Worm (Caenorhabditis elegans) whole organism, L4 larva: ENCODE results near the gene nhr-183.

Experiments used
- F10B5.3 ChIP-seq: sonication (generic microtip); optimal IDR thresholded peaks from 2 replicates; lab custom pipeline; 2016; ENCODE audit warnings: mild to moderate bottlenecking, missing genetic modification characterization, missing compliant biosample characterization
- F37D6.2 ChIP-seq: sonication (generic microtip); optimal IDR thresholded peaks from 2 replicates; lab custom pipeline; 2016; ENCODE audit warnings: mild to moderate bottlenecking, missing genetic modification characterization, missing compliant biosample characterization
- F49E8.2 ChIP-seq: sonication (generic microtip); optimal IDR thresholded peaks from 2 replicates; lab custom pipeline; 2016; ENCODE audit warnings: missing compliant biosample characterization, mild to moderate bottlenecking, missing genetic modification characterization, borderline replicate concordance
- R02D3.7 ChIP-seq: fragments of 150-350 bp; sonication (generic microtip); optimal IDR thresholded peaks from 3 replicates; lab custom pipeline; 2014; ENCODE audit warnings: missing biosample characterization, missing genetic modification characterization
- Y105C5A.15 ChIP-seq: fragments of 200-800 bp; sonication (Bioruptor generic); IDR thresholded peaks from 2 replicates; pipeline ENCODE4 v1.3.6; 2022; ENCODE audit warnings: missing genetic modification characterization, missing compliant biosample characterization
- Y5F2A.4 ChIP-seq: fragments of 200-800 bp; sonication (Bioruptor generic); optimal IDR thresholded peaks from 2 replicates; lab custom pipeline; 2018; ENCODE audit warnings: mild to moderate bottlenecking, missing genetic modification characterization, missing compliant biosample characterization
- Y75B8A.6 ChIP-seq: fragments of 200-800 bp; sonication (Bioruptor generic); IDR thresholded peaks from 2 replicates; pipeline ENCODE4 v1.3.6; 2022; ENCODE audit warnings: missing genetic modification reagents, missing genetic modification characterization, missing compliant biosample characterization
- ZK337.2 ChIP-seq: fragments of 200-800 bp; sonication (Bioruptor generic); IDR thresholded peaks from 2 replicates; pipeline ENCODE4 v1.3.6; 2022; ENCODE audit warnings: missing genetic modification reagents, missing genetic modification characterization, missing compliant biosample characterization
- aly-2 ChIP-seq: sonication (generic microtip); optimal IDR thresholded peaks from 2 replicates; lab custom pipeline; 2018; ENCODE audit warnings: missing biosample characterization, missing genetic modification characterization
- arid-1 ChIP-seq: fragments of 200-800 bp; sonication (Bioruptor generic); conservative IDR thresholded peaks from 2 replicates; pipeline ENCODE4 v1.3.6; 2022; ENCODE audit warnings: missing genetic modification reagents, missing genetic modification characterization, missing compliant biosample characterization
- ceh-28 ChIP-seq: fragments of 150-350 bp; optimal IDR thresholded peaks from 2 replicates; lab custom pipeline; 2014; ENCODE audit warnings: missing biosample characterization, missing genetic modification reagents, missing genetic modification characterization
- ceh-44 ChIP-seq: fragments of 200-800 bp; sonication (Bioruptor generic); IDR thresholded peaks from 2 replicates; pipeline ENCODE4 v1.3.6; 2022; ENCODE audit warnings: missing genetic modification reagents, missing genetic modification characterization, missing compliant biosample characterization
- ceh-62 ChIP-seq: sonication (generic microtip); optimal IDR thresholded peaks from 2 replicates; lab custom pipeline; 2017; ENCODE audit warnings: missing biosample characterization, missing genetic modification characterization
- ceh-82 ChIP-seq: sonication (generic microtip); optimal IDR thresholded peaks from 2 replicates; lab custom pipeline; 2017; ENCODE audit warnings: missing biosample characterization, missing genetic modification characterization
- cey-2 ChIP-seq: sonication (generic microtip); optimal IDR thresholded peaks from 3 replicates; lab custom pipeline; 2017; ENCODE audit warnings: missing genetic modification characterization, mild to moderate bottlenecking, missing compliant biosample characterization, antibody characterized with exemption, borderline replicate concordance; ENCODE audit not compliant: insufficient read depth
- ctbp-1 ChIP-seq: fragments of 200-800 bp; sonication (Bioruptor generic); IDR thresholded peaks from 2 replicates; pipeline ENCODE4 v1.3.6; 2022; ENCODE audit warnings: missing genetic modification reagents, missing genetic modification characterization, missing compliant biosample characterization
- daf-12 ChIP-seq: fragments of 150-350 bp; optimal IDR thresholded peaks from 2 replicates; lab custom pipeline; 2014; ENCODE audit warnings: missing biosample characterization, missing genetic modification reagents, missing genetic modification characterization
- daf-16 ChIP-seq, 3 experiments: sonication (generic microtip); optimal IDR thresholded peaks; 2 replicates each; lab custom pipeline; 2016 to 2017; ENCODE audit warnings: missing genetic modification characterization in 3 of 3, missing genetic modification reagents in 3 of 3, mild to moderate bottlenecking in 2 of 3, missing compliant biosample characterization in 2 of 3, missing biosample characterization in 1 of 3, moderate library complexity in 1 of 3
- daf-19 ChIP-seq: fragments of 200-800 bp; sonication (Bioruptor generic); conservative IDR thresholded peaks from 2 replicates; pipeline ENCODE4 v1.3.6; 2022; ENCODE audit warnings: missing genetic modification characterization, missing compliant biosample characterization
- dmd-6 ChIP-seq: fragments of 200-800 bp; sonication (Bioruptor generic); IDR thresholded peaks from 2 replicates; pipeline ENCODE4 v1.3.6; 2022; ENCODE audit warnings: missing genetic modification reagents, missing genetic modification characterization, missing compliant biosample characterization
- dmd-8 ChIP-seq: fragments of 200-800 bp; sonication (Bioruptor generic); IDR thresholded peaks from 2 replicates; pipeline ENCODE4 v1.3.6; 2022; ENCODE audit warnings: missing genetic modification characterization, missing compliant biosample characterization
- dmd-9 ChIP-seq: fragments of 200-800 bp; sonication (Bioruptor generic); IDR thresholded peaks from 2 replicates; pipeline ENCODE4 v1.3.6; 2022; ENCODE audit warnings: missing genetic modification reagents, missing genetic modification characterization, missing compliant biosample characterization
- dpl-1 ChIP-seq: fragments of 150-350 bp; optimal IDR thresholded peaks from 2 replicates; lab custom pipeline; 2014; ENCODE audit warnings: missing biosample characterization, missing genetic modification reagents, missing genetic modification characterization
- egl-27 ChIP-seq: sonication (generic microtip); optimal IDR thresholded peaks from 3 replicates; lab custom pipeline; 2017; ENCODE audit warnings: missing biosample characterization, missing genetic modification reagents, missing genetic modification characterization
- egl-43 ChIP-seq: fragments of 200-800 bp; sonication (Bioruptor generic); IDR thresholded peaks from 2 replicates; pipeline ENCODE4 v1.3.6; 2022; ENCODE audit warnings: missing genetic modification reagents, missing genetic modification characterization, missing compliant biosample characterization
- hif-1 ChIP-seq, 2 experiments: sonication (generic microtip); optimal IDR thresholded peaks; 2 replicates each; lab custom pipeline; 2016 to 2017; ENCODE audit warnings: missing compliant biosample characterization in 2 of 2, missing genetic modification characterization in 2 of 2, missing genetic modification reagents in 2 of 2, missing genotype in 2 of 2, mild to moderate bottlenecking in 1 of 2
- hlh-11 ChIP-seq: fragments of 200-800 bp; sonication (Bioruptor generic); optimal IDR thresholded peaks from 2 replicates; lab custom pipeline; 2018; ENCODE audit warnings: mild to moderate bottlenecking, missing genetic modification characterization, missing compliant biosample characterization
- jun-1 ChIP-seq: fragments of 150-350 bp; optimal IDR thresholded peaks from 2 replicates; lab custom pipeline; 2014; ENCODE audit warnings: missing biosample characterization, missing genetic modification reagents, missing genetic modification characterization
- lim-7 ChIP-seq: fragments of 200-800 bp; sonication (Bioruptor generic); IDR thresholded peaks from 2 replicates; pipeline ENCODE4 v1.3.6; 2022; ENCODE audit warnings: missing genetic modification characterization, missing compliant biosample characterization
- lin-1 ChIP-seq: fragments of 200-800 bp; sonication (Bioruptor generic); IDR thresholded peaks from 2 replicates; pipeline ENCODE4 v1.3.6; 2022; ENCODE audit warnings: missing genetic modification reagents, missing genetic modification characterization, missing compliant biosample characterization
- lin-15B ChIP-seq: fragments of 150-350 bp; sonication (generic microtip); optimal IDR thresholded peaks from 3 replicates; lab custom pipeline; 2014; ENCODE audit warnings: missing biosample characterization, missing genetic modification characterization
- lin-29 ChIP-seq: fragments of 200-800 bp; sonication (Bioruptor generic); IDR thresholded peaks from 2 replicates; pipeline ENCODE4 v1.3.6; 2022; ENCODE audit warnings: missing genetic modification reagents, missing genetic modification characterization, missing compliant biosample characterization
- madf-9 ChIP-seq: fragments of 200-800 bp; sonication (Bioruptor generic); conservative IDR thresholded peaks from 2 replicates; pipeline ENCODE4 v1.3.6; 2022; ENCODE audit warnings: missing genetic modification reagents, missing genetic modification characterization, missing compliant biosample characterization
- mdl-1 ChIP-seq, 2 experiments: fragments of 150-350 bp in 1 of 2; sonication (generic microtip) in 1 of 2; optimal IDR thresholded peaks; 2 replicates each; lab custom pipeline; 2014 to 2017; ENCODE audit warnings: missing biosample characterization in 2 of 2, missing genetic modification characterization in 2 of 2
- mdt-29 ChIP-seq: fragments of 200-800 bp; sonication (Bioruptor generic); IDR thresholded peaks from 2 replicates; pipeline ENCODE4 v1.3.6; 2022; ENCODE audit warnings: missing genetic modification reagents, missing genetic modification characterization, missing compliant biosample characterization
- nhr-237 ChIP-seq: sonication (generic microtip); optimal IDR thresholded peaks from 2 replicates; lab custom pipeline; 2017; ENCODE audit warnings: missing biosample characterization, missing genetic modification characterization
- pha-4 ChIP-seq, 2 experiments: fragments of 150-350 bp in 1 of 2; fragments of 200-800 bp in 1 of 2; sonication (Bioruptor generic) in 1 of 2; IDR thresholded peaks in 1 of 2; optimal IDR thresholded peaks in 1 of 2; 2 replicates each; pipeline versions ENCODE4 v1.3.6 to Lab custom; 2014 to 2022; ENCODE audit warnings: missing genetic modification characterization in 2 of 2, missing genetic modification reagents in 2 of 2, missing biosample characterization in 1 of 2, missing compliant biosample characterization in 1 of 2
- php-3 ChIP-seq: fragments of 200-800 bp; sonication (Bioruptor generic); IDR thresholded peaks from 2 replicates; pipeline ENCODE4 v1.3.6; 2022; ENCODE audit warnings: missing genetic modification reagents, missing genetic modification characterization, missing compliant biosample characterization
- pqm-1 ChIP-seq: sonication (generic microtip); optimal IDR thresholded peaks from 2 replicates; lab custom pipeline; 2017; ENCODE audit warnings: missing biosample characterization, missing genetic modification characterization
- rbr-2 ChIP-seq: sonication (generic microtip); optimal IDR thresholded peaks from 2 replicates; lab custom pipeline; 2016; ENCODE audit warnings: missing genotype, missing genetic modification characterization, missing compliant biosample characterization
- saeg-2 ChIP-seq: fragments of 200-800 bp; sonication (Bioruptor generic); IDR thresholded peaks from 2 replicates; pipeline ENCODE4 v1.3.6; 2022; ENCODE audit warnings: missing genetic modification reagents, missing genetic modification characterization, missing compliant biosample characterization
- sdz-12 ChIP-seq: fragments of 200-800 bp; sonication (Bioruptor generic); optimal IDR thresholded peaks from 2 replicates; lab custom pipeline; 2018; ENCODE audit warnings: mild to moderate bottlenecking, missing genetic modification characterization, missing compliant biosample characterization
- set-16 ChIP-seq: fragments of 200-800 bp; sonication (Bioruptor generic); IDR thresholded peaks from 2 replicates; pipeline ENCODE4 v1.3.6; 2022; ENCODE audit warnings: missing genetic modification reagents, missing genetic modification characterization, missing compliant biosample characterization
- snpc-4 ChIP-seq: fragments of 150-350 bp; optimal IDR thresholded peaks from 2 replicates; lab custom pipeline; 2014; ENCODE audit warnings: missing biosample characterization, missing genetic modification characterization
- spr-1 ChIP-seq: sonication (generic microtip); optimal IDR thresholded peaks from 2 replicates; lab custom pipeline; 2016; ENCODE audit warnings: mild to moderate bottlenecking, missing genetic modification characterization, missing compliant biosample characterization
- spr-3 ChIP-seq: fragments of 200-800 bp; sonication (Bioruptor generic); optimal IDR thresholded peaks from 2 replicates; lab custom pipeline; 2018; ENCODE audit warnings: mild to moderate bottlenecking, missing genetic modification characterization, missing compliant biosample characterization
- unc-130 ChIP-seq: sonication (generic microtip); optimal IDR thresholded peaks from 2 replicates; lab custom pipeline; 2016; ENCODE audit warnings: missing genetic modification reagents, missing genetic modification characterization, missing compliant biosample characterization
- vab-7 ChIP-seq: fragments of 200-800 bp; sonication (Bioruptor generic); IDR thresholded peaks from 2 replicates; pipeline ENCODE4 v1.3.6; 2022; ENCODE audit warnings: missing genetic modification reagents, missing genetic modification characterization, missing compliant biosample characterization
- zfp-3 ChIP-seq: fragments of 200-800 bp; sonication (Bioruptor generic); conservative IDR thresholded peaks from 2 replicates; pipeline ENCODE4 v1.3.6; 2022; ENCODE audit warnings: missing genetic modification reagents, missing genetic modification characterization, missing compliant biosample characterization
- ztf-11 ChIP-seq: fragments of 150-350 bp; optimal IDR thresholded peaks from 2 replicates; lab custom pipeline; 2014; ENCODE audit warnings: missing biosample characterization, missing genetic modification characterization

nhr-183 gene

ce11 chrV:2218803-2219202, 45.6 kb downstream of the nhr-183 start, which contains the start of gene nhr-56:
Gene nhr-56 (plus strand): TSS chrV:2219004.
- TF ChIP-seq lin-15B (no peak), F10B5.3 (tag; lab: Kevin White, UChicago) (no peak), ctbp-1 (no peak), jun-1 (no peak), lin-29 (GFP tag; lab: Robert Waterston, UW) (no peak), ztf-11 (tag; lab: Kevin White, UChicago) (no peak), aly-2 (no peak), dmd-8 (no peak), spr-1 (tag; lab: Kevin White, UChicago) (no peak), Y75B8A.6 (no peak), pqm-1 (tag; lab: Kevin White, UChicago) (peak; percentile 55), dpl-1 (GFP tag; lab: Kevin White, UChicago) (no peak), Y5F2A.4 (GFP tag; lab: Kevin White, UChicago) (no peak), egl-43 (GFP tag; lab: Robert Waterston, UW) (no peak), ceh-28 (tag; lab: Kevin White, UChicago) (no peak), zfp-3 (no peak), dmd-6 (GFP tag; lab: Robert Waterston, UW) (peak; percentile 74), snpc-4 (tag; lab: Kevin White, UChicago) (no peak), saeg-2 (GFP tag; lab: Robert Waterston, UW) (no peak), vab-7 (GFP tag; lab: Robert Waterston, UW) (no peak), ceh-62 (tag; lab: Kevin White, UChicago) (no peak), lim-7 (GFP tag; lab: Robert Waterston, UW) (no peak), Y105C5A.15 (GFP tag; lab: Robert Waterston, UW) (no peak), ceh-44 (GFP tag; lab: Robert Waterston, UW) (no peak), unc-130 (GFP tag; lab: Kevin White, UChicago) (no peak), F37D6.2 (tag; lab: Kevin White, UChicago) (no peak), rbr-2 (tag; lab: Kevin White, UChicago) (no peak), hif-1 (tag; optimal IDR thresholded peaks at IDR 0.05; lab: Kevin White, UChicago) (no peak), pha-4 (GFP tag; IDR thresholded peaks at IDR 0.05; lab: Robert Waterston, UW) (0 out of 2 replicates have a peak, but pooled peaks have one; percentile 16), pha-4 (tag; optimal IDR thresholded peaks at IDR 0.05; lab: Kevin White, UChicago) (peak; percentile 75), R02D3.7 (tag; lab: Kevin White, UChicago) (no peak), nhr-237 (tag; lab: Kevin White, UChicago) (no peak), dmd-9 (no peak), daf-19 (GFP tag; lab: Robert Waterston, UW) (no peak), lin-1 (GFP tag; lab: Robert Waterston, UW) (no peak), spr-3 (GFP tag; lab: Kevin White, UChicago) (no peak), daf-16 (GFP tag; optimal IDR thresholded peaks at IDR 0.05; lab: Kevin White, UChicago) (no peak), daf-16 (tag; optimal IDR thresholded peaks at IDR 0.05; lab: Kevin White, UChicago) (peak; percentile 84), ZK337.2 (GFP tag; lab: Robert Waterston, UW) (no peak), sdz-12 (GFP tag; lab: Kevin White, UChicago) (no peak), mdl-1 (tag; optimal IDR thresholded peaks at IDR 0.05; lab: Kevin White, UChicago) (peak in 1 of 2 experiments; percentile 49), egl-27 (tag; lab: Kevin White, UChicago) (no peak), set-16 (GFP tag; lab: Robert Waterston, UW) (no peak), hlh-11 (tag; lab: Kevin White, UChicago) (peak; percentile 81), cey-2 (tag; lab: Kevin White, UChicago) (no peak), php-3 (GFP tag; lab: Robert Waterston, UW) (no peak), ceh-82 (tag; lab: Kevin White, UChicago) (no peak), madf-9 (no peak), arid-1 (no peak), mdt-29 (GFP tag; lab: Robert Waterston, UW) (no peak), F49E8.2 (tag; lab: Kevin White, UChicago) (no peak), daf-12 (tag; lab: Kevin White, UChicago) (no peak)
